Worm (Caenorhabditis elegans) whole organism, L2 larva: Measurements from ENCODE around the gene ZK354.6.
"Not testable (repeated sequence)": the region's sequence is repeated elsewhere in the genome, so short reads cannot be mapped to it uniquely, and the experiment has no call there.

Experiments
- C34F6.9 ChIP-seq: fragments of 150-350 bp; optimal IDR thresholded peaks from 2 replicates; lab custom pipeline; 2014; ENCODE audit warnings: missing biosample characterization, missing genetic modification characterization
- R02D3.7 ChIP-seq: fragments of 150-350 bp; optimal IDR thresholded peaks from 2 replicates; lab custom pipeline; 2014; ENCODE audit warnings: missing biosample characterization, missing genetic modification characterization
- Y55F3AM.14 ChIP-seq: fragments of 200-800 bp; sonication (Bioruptor generic); optimal IDR thresholded peaks from 2 replicates; lab custom pipeline; 2018; ENCODE audit warnings: mild to moderate bottlenecking, missing genetic modification characterization, missing compliant biosample characterization
- ZK546.5 ChIP-seq: sonication (generic microtip); optimal IDR thresholded peaks from 2 replicates; lab custom pipeline; 2017; ENCODE audit warnings: missing biosample characterization, missing genetic modification characterization
- alr-1 ChIP-seq: fragments of 150-350 bp; optimal IDR thresholded peaks from 2 replicates; lab custom pipeline; 2014; ENCODE audit warnings: missing biosample characterization, missing genetic modification characterization
- ceh-16 ChIP-seq: fragments of 150-350 bp; optimal IDR thresholded peaks from 2 replicates; lab custom pipeline; 2014; ENCODE audit warnings: missing biosample characterization, missing genetic modification characterization
- ceh-82 ChIP-seq: fragments of 150-350 bp; optimal IDR thresholded peaks from 2 replicates; lab custom pipeline; 2014; ENCODE audit warnings: missing biosample characterization, missing genetic modification characterization
- crh-2 ChIP-seq: sonication (generic microtip); optimal IDR thresholded peaks from 2 replicates; lab custom pipeline; 2017; ENCODE audit warnings: missing biosample characterization, missing genetic modification characterization
- egl-27 ChIP-seq: sonication (generic microtip); optimal IDR thresholded peaks from 3 replicates; lab custom pipeline; 2017; ENCODE audit warnings: missing biosample characterization, missing genetic modification reagents, missing genetic modification characterization
- elt-1 ChIP-seq: fragments of 150-350 bp; optimal IDR thresholded peaks from 2 replicates; lab custom pipeline; 2014; ENCODE audit warnings: missing biosample characterization, missing genetic modification characterization
- elt-3 ChIP-seq: sonication (generic microtip); optimal IDR thresholded peaks from 2 replicates; lab custom pipeline; 2017; ENCODE audit warnings: missing biosample characterization, missing genetic modification characterization
- gmeb-1 ChIP-seq: fragments of 150-350 bp; optimal IDR thresholded peaks from 2 replicates; lab custom pipeline; 2014; ENCODE audit warnings: missing biosample characterization, missing genetic modification characterization
- lin-11 ChIP-seq: fragments of 150-350 bp; sonication (generic microtip); optimal IDR thresholded peaks from 2 replicates; lab custom pipeline; 2014; ENCODE audit warnings: missing biosample characterization, missing genetic modification characterization, inconsistent platforms, mixed read lengths
- lin-13 ChIP-seq: fragments of 150-350 bp; optimal IDR thresholded peaks from 2 replicates; lab custom pipeline; 2014; ENCODE audit warnings: missing biosample characterization, missing genetic modification reagents, missing genetic modification characterization
- lin-39 ChIP-seq: fragments of 150-350 bp; optimal IDR thresholded peaks from 2 replicates; lab custom pipeline; 2014; ENCODE audit warnings: missing biosample characterization, missing genetic modification reagents, missing genetic modification characterization
- mdl-1 ChIP-seq, 2 experiments: fragments of 150-350 bp in 1 of 2; sonication (generic microtip) in 1 of 2; optimal IDR thresholded peaks; 2 replicates each; lab custom pipeline; 2017; ENCODE audit warnings: missing biosample characterization in 2 of 2, missing genetic modification characterization in 2 of 2
- nhr-10 ChIP-seq: sonication (generic microtip); optimal IDR thresholded peaks from 2 replicates; lab custom pipeline; 2017; ENCODE audit warnings: missing biosample characterization, missing genetic modification characterization
- nhr-129 ChIP-seq: fragments of 150-350 bp; optimal IDR thresholded peaks from 2 replicates; lab custom pipeline; 2014; ENCODE audit warnings: missing biosample characterization, missing genetic modification characterization
- nhr-23 ChIP-seq: fragments of 150-350 bp; optimal IDR thresholded peaks from 2 replicates; lab custom pipeline; 2014; ENCODE audit warnings: missing biosample characterization, missing genetic modification reagents, missing genetic modification characterization
- nhr-25 ChIP-seq: fragments of 150-350 bp; sonication (generic microtip); optimal IDR thresholded peaks from 3 replicates; lab custom pipeline; 2014; ENCODE audit warnings: missing biosample characterization, missing genetic modification characterization
- nhr-6 ChIP-seq: fragments of 150-350 bp; optimal IDR thresholded peaks from 2 replicates; lab custom pipeline; 2014; ENCODE audit warnings: missing biosample characterization, missing genetic modification characterization
- peb-1 ChIP-seq: fragments of 150-350 bp; optimal IDR thresholded peaks from 2 replicates; lab custom pipeline; 2014; ENCODE audit warnings: missing biosample characterization, missing genetic modification characterization
- skn-1 ChIP-seq: sonication (generic microtip); optimal IDR thresholded peaks from 2 replicates; lab custom pipeline; 2017; ENCODE audit warnings: missing biosample characterization, missing genetic modification characterization
- sma-9 ChIP-seq, 2 experiments: fragments of 150-350 bp in 1 of 2; sonication (generic microtip) in 1 of 2; optimal IDR thresholded peaks; 2 replicates each; lab custom pipeline; 2014 to 2016; ENCODE audit warnings: missing genetic modification characterization in 2 of 2, mild to moderate bottlenecking in 1 of 2, missing biosample characterization in 1 of 2, missing compliant biosample characterization in 1 of 2, missing genetic modification reagents in 1 of 2, moderate library complexity in 1 of 2
- snpc-4 ChIP-seq: fragments of 150-350 bp; optimal IDR thresholded peaks from 2 replicates; lab custom pipeline; 2014; ENCODE audit warnings: missing biosample characterization, missing genetic modification characterization
- unc-39 ChIP-seq: fragments of 150-350 bp; optimal IDR thresholded peaks from 2 replicates; lab custom pipeline; 2014; ENCODE audit warnings: missing biosample characterization, missing genetic modification characterization
- unc-55 ChIP-seq: fragments of 150-350 bp; sonication (generic microtip); optimal IDR thresholded peaks from 3 replicates; lab custom pipeline; 2014; ENCODE audit warnings: missing biosample characterization, missing genetic modification reagents, missing genetic modification characterization
- zag-1 ChIP-seq: fragments of 150-350 bp; optimal IDR thresholded peaks from 2 replicates; lab custom pipeline; 2014; ENCODE audit warnings: missing biosample characterization, missing genetic modification characterization
- ztf-1 ChIP-seq: fragments of 200-800 bp; sonication (Bioruptor generic); conservative IDR thresholded peaks from 2 replicates; pipeline ENCODE4 v1.3.6; 2022; ENCODE audit warnings: missing genetic modification characterization, missing compliant biosample characterization
- ztf-11 ChIP-seq: sonication (generic microtip); optimal IDR thresholded peaks from 2 replicates; lab custom pipeline; 2017; ENCODE audit warnings: missing biosample characterization, missing genetic modification characterization
- ztf-4 ChIP-seq: fragments of 150-350 bp; optimal IDR thresholded peaks from 2 replicates; lab custom pipeline; 2014; ENCODE audit warnings: missing biosample characterization, missing genetic modification characterization

Gene ZK354.6

DNA sequence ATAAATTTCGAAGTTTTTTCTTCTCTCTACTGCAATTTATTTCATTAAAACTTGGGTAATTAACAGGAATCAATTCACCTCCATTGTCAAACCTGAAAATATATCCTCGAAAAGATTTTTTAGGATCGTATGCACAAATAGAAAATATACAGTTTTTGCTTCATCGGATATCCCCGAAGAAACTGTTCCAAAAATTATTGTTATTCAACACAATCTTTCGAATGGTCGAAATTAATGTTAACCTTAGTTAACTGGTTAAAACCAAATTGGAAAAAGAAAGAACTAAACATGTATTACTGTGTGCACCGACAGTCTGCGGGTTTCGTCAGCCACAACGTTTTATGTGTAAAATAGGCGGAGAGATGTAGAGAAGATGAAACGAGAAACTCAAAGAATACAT is 19.8 kb upstream of the ZK354.6 start (continued):
- TF ChIP-seq ztf-11 (tag; lab: Kevin White, UChicago) (no peak), nhr-6 (tag; lab: Kevin White, UChicago) (peak; percentile 27), sma-9 (GFP tag; optimal IDR thresholded peaks at IDR 0.05; lab: Kevin White, UChicago) (peak; percentile 27), sma-9 (tag; optimal IDR thresholded peaks at IDR 0.05; lab: Kevin White, UChicago) (no peak), ceh-16 (tag; lab: Kevin White, UChicago) (no peak), nhr-25 (no peak), ceh-82 (tag; lab: Kevin White, UChicago) (no peak), egl-27 (tag; lab: Kevin White, UChicago) (no peak), ZK546.5 (tag; lab: Kevin White, UChicago) (no peak), nhr-129 (no peak), gmeb-1 (tag; lab: Kevin White, UChicago) (peak; percentile 58)

DNA sequence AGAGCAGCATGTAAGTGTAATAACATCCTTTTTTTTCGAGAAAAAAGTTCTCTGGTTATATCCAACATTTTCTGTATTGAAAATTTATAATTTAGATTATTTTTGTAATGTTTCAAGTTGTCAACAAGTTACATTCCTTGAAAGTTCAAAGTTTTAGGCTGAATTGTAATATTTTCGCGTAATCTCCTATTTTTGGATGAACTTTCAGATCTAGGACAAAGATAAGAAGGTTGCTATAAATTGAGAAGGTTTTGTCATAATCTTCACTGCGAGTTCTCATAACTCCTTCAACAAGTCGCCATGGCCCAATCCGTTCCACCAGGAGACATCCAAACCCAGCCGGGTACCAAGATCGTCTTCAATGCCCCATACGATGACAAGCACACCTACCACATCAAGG is 18.9 kb upstream of the ZK354.6 start, which contains the start of gene msp-65:
Gene msp-65 (plus strand): TSS at position 301 of the 400 bp plus-strand sequence.
- not testable (repeated sequence) for TF ChIP-seq alr-1; unc-39; ztf-4 (tag; lab: Kevin White, UChicago)

DNA sequence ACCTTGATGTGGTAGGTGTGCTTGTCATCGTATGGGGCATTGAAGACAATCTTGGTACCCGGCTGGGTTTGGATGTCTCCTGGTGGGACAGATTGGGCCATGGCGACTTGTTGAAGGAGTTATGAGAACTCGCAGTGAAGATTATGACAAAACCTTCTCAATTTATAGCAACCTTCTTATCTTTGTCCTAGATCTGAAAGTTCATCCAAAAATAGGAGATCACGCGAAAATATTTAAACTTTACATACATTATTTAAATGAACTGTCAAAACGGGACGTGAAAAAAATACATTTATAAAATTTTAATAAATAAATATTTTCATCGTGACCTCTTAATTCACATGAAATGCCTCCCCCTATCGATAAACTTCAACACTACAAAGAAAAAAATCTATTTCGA is 15.7 kb upstream of the ZK354.6 start, which contains the start of the genes msp-59 and ZK354.2:
Gene msp-59 (minus strand): TSS at position 101 of the 400 bp plus-strand sequence.
Gene ZK354.2 (plus strand): TSS at position 395 of the 400 bp plus-strand sequence.
- TF ChIP-seq nhr-23 (tag; lab: Kevin White, UChicago); snpc-4 (tag; lab: Kevin White, UChicago); nhr-25: not testable (repeated sequence)

DNA sequence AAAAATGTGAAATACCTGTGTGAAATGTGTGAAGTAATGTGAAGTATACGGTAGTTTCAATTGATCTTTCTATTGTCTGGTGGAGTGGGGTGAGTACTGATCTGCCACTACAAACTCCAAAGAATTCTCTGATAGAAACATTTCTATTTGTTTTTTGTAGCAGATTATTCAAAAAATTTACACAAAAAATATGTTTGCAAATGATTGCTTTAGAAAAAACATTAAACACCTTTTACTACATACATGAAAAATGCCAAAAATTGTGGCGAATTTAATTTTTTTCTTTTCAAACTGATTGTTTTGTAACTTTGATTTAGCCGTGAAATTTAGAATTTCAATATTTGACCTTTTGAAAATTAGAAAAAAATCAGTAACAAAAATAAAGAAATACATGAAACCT is 12.4 kb upstream of the ZK354.6 start, which contains the start of gene ZK354.3:
Gene ZK354.3 (plus strand): TSS at position 301 of the 400 bp plus-strand sequence.
- no peak for TF ChIP-seq unc-55
- TF ChIP-seq nhr-25 = no peak
- no peak for TF ChIP-seq lin-39 (tag; lab: Kevin White, UChicago)
- TF ChIP-seq ztf-11 (tag; lab: Kevin White, UChicago) = no peak
- no peak for TF ChIP-seq R02D3.7 (tag; lab: Kevin White, UChicago)
- TF ChIP-seq elt-1 (tag; lab: Kevin White, UChicago) = no peak
- no peak for TF ChIP-seq gmeb-1 (tag; lab: Kevin White, UChicago)
- no peak for TF ChIP-seq mdl-1 (tag; optimal IDR thresholded peaks at IDR 0.05; lab: Kevin White, UChicago)
- TF ChIP-seq lin-11 (tag; lab: Kevin White, UChicago) = no peak
- TF ChIP-seq elt-3 = no peak
- TF ChIP-seq egl-27 (tag; lab: Kevin White, UChicago) = no peak
- TF ChIP-seq snpc-4 (tag; lab: Kevin White, UChicago) = no peak
- no peak for TF ChIP-seq Y55F3AM.14 (GFP tag; lab: Kevin White, UChicago)
- TF ChIP-seq unc-39 = no peak
- no peak for TF ChIP-seq lin-13 (GFP tag; lab: Kevin White, UChicago)
- no peak for TF ChIP-seq ztf-1 (GFP tag; lab: Robert Waterston, UW)
- no peak for TF ChIP-seq zag-1 (tag; lab: Kevin White, UChicago)
- TF ChIP-seq sma-9 (GFP tag; optimal IDR thresholded peaks at IDR 0.05; lab: Kevin White, UChicago) = no peak
- no peak for TF ChIP-seq sma-9 (tag; optimal IDR thresholded peaks at IDR 0.05; lab: Kevin White, UChicago)
- TF ChIP-seq C34F6.9 (tag; lab: Kevin White, UChicago) = no peak

DNA sequence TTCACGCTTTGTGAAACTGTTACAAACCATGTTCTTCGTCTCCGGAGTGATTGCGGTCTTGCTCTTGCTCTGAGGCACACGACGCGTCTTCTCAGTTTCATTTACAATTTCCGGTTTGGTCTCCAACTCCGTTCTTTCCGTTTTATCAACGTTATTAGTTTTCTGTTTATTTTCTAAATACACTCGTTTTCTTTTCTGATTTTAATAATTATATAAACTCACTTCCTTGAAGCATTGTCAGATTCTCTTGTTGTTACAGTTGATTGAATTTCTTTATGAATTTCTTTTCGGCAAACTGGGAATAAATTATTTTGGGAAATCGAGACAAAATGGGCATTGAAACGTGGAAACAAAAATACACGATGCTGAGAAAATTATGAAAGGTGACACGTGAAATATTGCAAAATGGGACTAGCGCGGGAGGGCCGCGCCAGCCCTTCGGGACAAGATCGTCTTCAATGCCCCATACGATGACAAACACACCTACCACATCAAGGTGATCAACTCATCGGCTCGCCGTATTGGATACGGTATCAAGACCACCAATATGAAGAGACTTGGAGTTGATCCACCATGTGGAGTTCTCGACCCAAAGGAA is 10.8 kb upstream of the ZK354.6 start, which contains the start of the genes ZK354.9 and msp-58:
Gene ZK354.9 (minus strand): TSS at position 101 of the 598 bp plus-strand sequence.
Gene msp-58 (plus strand): TSS at position 548 of the 598 bp plus-strand sequence.
- TF ChIP-seq skn-1; peb-1 (tag; lab: Kevin White, UChicago); Y55F3AM.14 (GFP tag; lab: Kevin White, UChicago): not testable (repeated sequence)

DNA sequence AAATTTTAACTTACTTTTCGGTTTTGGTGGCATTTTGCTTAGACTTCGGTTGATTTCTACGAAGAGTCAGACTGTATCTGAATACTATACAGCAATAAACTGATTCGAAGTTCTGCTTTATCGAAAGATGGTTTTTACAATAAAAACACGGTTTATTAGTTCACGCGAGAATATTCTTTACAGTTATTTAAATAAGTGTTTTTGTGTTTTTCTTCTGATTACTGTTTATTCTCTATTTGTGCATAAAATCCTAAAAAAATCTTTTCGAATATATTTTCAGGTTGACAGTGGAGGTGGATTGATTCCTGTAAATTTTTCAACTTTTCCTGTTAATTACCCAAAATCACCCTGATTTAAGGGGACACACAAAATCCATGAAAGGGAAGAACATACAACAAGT is 8.7 kb upstream of the ZK354.6 start, which contains the start of gene ZK354.8:
Gene ZK354.8 (minus strand): TSS at position 101 of the 400 bp plus-strand sequence.
- TF ChIP-seq nhr-23 (tag; lab: Kevin White, UChicago) = no peak
- TF ChIP-seq crh-2 (tag; lab: Kevin White, UChicago) = no peak
- TF ChIP-seq lin-11 (tag; lab: Kevin White, UChicago) = no peak
- TF ChIP-seq nhr-10 = no peak
- no peak for TF ChIP-seq snpc-4 (tag; lab: Kevin White, UChicago)
- TF ChIP-seq elt-3 = no peak
